Worm (Caenorhabditis elegans) whole organism, young adult: ENCODE data around the gene C29E4.13.

ENCODE experiments used
- T26A5.8 ChIP-seq: sonication (generic microtip); optimal IDR thresholded peaks from 2 replicates; lab custom pipeline; 2016; ENCODE audit warnings: missing genetic modification characterization, missing compliant biosample characterization
- ama-1 ChIP-seq, 3 experiments: fragments of 150-350 bp in 1 of 3; sonication (generic microtip) in 2 of 3; optimal IDR thresholded peaks; 2 replicates each; lab custom pipeline; 2014 to 2018; ENCODE audit warnings: missing biosample characterization in 2 of 3, missing genetic modification characterization in 2 of 3, missing genetic modification reagents in 2 of 3
- atf-7 ChIP-seq: sonication (generic microtip); optimal IDR thresholded peaks from 2 replicates; lab custom pipeline; 2017; ENCODE audit warnings: mild to moderate bottlenecking, missing genetic modification characterization, missing compliant biosample characterization
- hlh-12 ChIP-seq: sonication (generic microtip); optimal IDR thresholded peaks from 2 replicates; lab custom pipeline; 2016; ENCODE audit warnings: missing genetic modification characterization, missing compliant biosample characterization
- ztf-3 ChIP-seq: fragments of 200-800 bp; sonication (Bioruptor generic); optimal IDR thresholded peaks from 2 replicates; lab custom pipeline; 2018; ENCODE audit warnings: mild to moderate bottlenecking, missing genetic modification characterization, missing compliant biosample characterization

DNA sequence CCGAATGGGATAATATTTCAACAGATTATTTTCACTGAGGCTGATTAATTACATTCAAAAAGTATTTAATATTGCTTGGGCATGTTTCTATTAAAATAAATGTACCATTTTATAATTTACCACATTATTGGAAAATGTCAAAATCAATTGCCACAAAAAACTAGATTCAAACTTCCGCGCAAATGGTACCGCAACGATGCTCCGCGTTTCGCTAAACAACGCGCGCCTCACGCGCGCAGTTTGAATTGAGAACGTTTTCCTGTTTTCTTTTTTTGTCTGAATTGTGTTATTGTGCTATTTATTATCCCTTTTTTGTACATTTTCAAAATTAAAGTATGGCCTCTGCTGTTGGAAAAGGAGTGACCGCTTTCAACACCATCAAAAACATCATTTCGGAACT lies 12.3 kb upstream of the C29E4.13 start, which contains the start of gene C29E4.12:
- TF ChIP-seq hlh-12 (no peak), ama-1 (optimal IDR thresholded peaks at IDR 0.05; lab: Kevin White, UChicago) (no peak), ama-1 (GFP tag; optimal IDR thresholded peaks at IDR 0.05; lab: Kevin White, UChicago) (no peak), T26A5.8 (no peak), atf-7 (tag; lab: Kevin White, UChicago) (no peak), ztf-3 (GFP tag; lab: Kevin White, UChicago) (no peak)
